Worm (Caenorhabditis elegans) whole organism, L4/young adult: ENCODE results near the gene K08D8.7.

Experiments used
- W03F9.2 ChIP-seq: fragments of 150-350 bp; optimal IDR thresholded peaks from 2 replicates; lab custom pipeline; 2014; ENCODE audit warnings: missing biosample characterization, missing genetic modification characterization
- him-1 ChIP-seq: sonication (generic microtip); optimal IDR thresholded peaks from 2 replicates; lab custom pipeline; 2016; ENCODE audit warnings: missing genotype, missing genetic modification reagents, missing genetic modification characterization, missing compliant biosample characterization

ce11 chrIV:12879557-12879956 lies 17.1 kb upstream of the K08D8.7 start, which contains the start of gene ZK896.5:
- no peak for TF ChIP-seq him-1 (tag; lab: Kevin White, UChicago)
- TF ChIP-seq W03F9.2 (tag; lab: Kevin White, UChicago): no peak
